Fruit fly (Drosophila melanogaster): Measurements from ENCODE around the gene CG18789.

Gene CG18789

DNA sequence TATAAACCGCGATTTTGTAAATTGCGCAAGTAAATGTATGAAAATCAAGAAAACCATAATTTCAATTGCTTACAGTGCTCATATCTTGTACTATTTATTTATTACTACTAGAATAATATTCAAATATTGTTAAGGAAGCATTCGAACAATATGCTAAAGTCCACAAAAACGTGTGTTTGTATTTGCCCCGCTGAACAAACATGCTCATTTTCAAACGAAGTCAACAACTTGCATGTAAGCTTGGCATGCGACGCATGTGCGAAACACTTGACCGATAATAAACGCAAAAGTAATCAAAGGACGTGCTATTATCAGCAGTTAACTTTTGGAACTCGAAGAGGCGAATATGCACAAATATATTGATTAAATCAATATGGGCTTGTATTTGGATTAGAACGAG lies 26.0 kb upstream of the CG18789 start (continued):
- TF ChIP-seq CG33213 (GFP tag; optimal IDR thresholded peaks at IDR 0.05) (peak; percentile 23), so (GFP tag; IDR thresholded peaks at IDR 0.05) (peak; percentile 7; the same call in 2 of the 3 replicates), mirr (GFP tag; optimal IDR thresholded peaks at IDR 0.05) (peak; percentile 27), gsb (GFP tag; IDR thresholded peaks at IDR 0.05) (no peak), chn (GFP tag; optimal IDR thresholded peaks at IDR 0.05) (no peak), sob (GFP tag; IDR thresholded peaks at IDR 0.05) (peak; percentile 60; the same call in 1 of the 2 replicates), Hr78 (GFP tag; optimal IDR thresholded peaks at IDR 0.05) (no peak), Abd-B (GFP tag; optimal IDR thresholded peaks at IDR 0.05) (no peak), pb (GFP tag; optimal IDR thresholded peaks at IDR 0.05) (no peak), CG3281 (GFP tag; optimal IDR thresholded peaks at IDR 0.05) (peak; percentile 80), Xbp1 (GFP tag; optimal IDR thresholded peaks at IDR 0.05) (no peak), Ada2b (GFP tag; IDR thresholded peaks at IDR 0.05) (peak; percentile 19; the same call in 1 of the 2 replicates), CG34422 (GFP tag; IDR thresholded peaks at IDR 0.05) (no peak), CG6175 (GFP tag; IDR thresholded peaks at IDR 0.05) (no peak), nerfin-2 (GFP tag; IDR thresholded peaks at IDR 0.05; ENCODE audit: partially characterized antibody) (no peak), PHDP (tag; optimal IDR thresholded peaks at IDR 0.05) (peak; percentile 91), Lpt (GFP tag; optimal IDR thresholded peaks at IDR 0.05) (no peak), ttk (GFP tag; IDR thresholded peaks at IDR 0.05) (no peak), fd3F (GFP tag; optimal IDR thresholded peaks at IDR 0.05) (peak; percentile 71), tin (GFP tag; optimal IDR thresholded peaks at IDR 0.05) (no peak), D (optimal IDR thresholded peaks at IDR 0.05) (no peak), D (GFP tag; optimal IDR thresholded peaks at IDR 0.05) (no peak), ham (GFP tag; IDR thresholded peaks at IDR 0.05) (no peak), aop (GFP tag; IDR thresholded peaks at IDR 0.05) (no peak), phol (tag; optimal IDR thresholded peaks at IDR 0.05) (no peak), Hsf (GFP tag; optimal IDR thresholded peaks at IDR 0.05) (peak; percentile 37), CG14050 (GFP tag; IDR thresholded peaks at IDR 0.05) (no peak), CTCF (GFP tag; optimal IDR thresholded peaks at IDR 0.05) (no peak), danr (GFP tag; IDR thresholded peaks at IDR 0.05) (no peak), gt (GFP tag; IDR thresholded peaks at IDR 0.05) (no peak), Stat92E (GFP tag; optimal IDR thresholded peaks at IDR 0.05) (no peak), CG2875 (GFP tag; optimal IDR thresholded peaks at IDR 0.05) (peak; percentile 88), dm (GFP tag; optimal IDR thresholded peaks at IDR 0.05) (no peak), bbx (GFP tag; IDR thresholded peaks at IDR 0.05; ENCODE audit: partially characterized antibody) (no peak), HmgD (GFP tag; optimal IDR thresholded peaks at IDR 0.05) (no peak), jing (GFP tag; optimal IDR thresholded peaks at IDR 0.05) (no peak), ci (GFP tag; IDR thresholded peaks at IDR 0.05) (peak; percentile 69; the same call in 1 of the 3 replicates), ara (GFP tag; IDR thresholded peaks at IDR 0.05) (peak; percentile 19; the same call in 1 of the 2 replicates), chinmo (GFP tag; IDR thresholded peaks at IDR 0.05; ENCODE audit: partially characterized antibody) (no peak), CG13624 (GFP tag; optimal IDR thresholded peaks at IDR 0.05) (no peak), twi (tag; optimal IDR thresholded peaks at IDR 0.05) (peak; percentile 19), CG11085 (GFP tag; IDR thresholded peaks at IDR 0.05) (no peak), pzg (GFP tag; optimal IDR thresholded peaks at IDR 0.05) (no peak), CG12071 (GFP tag; optimal IDR thresholded peaks at IDR 0.05) (peak; percentile 73), CG5245 (GFP tag; optimal IDR thresholded peaks at IDR 0.05) (no peak), D19B (GFP tag; optimal IDR thresholded peaks at IDR 0.05) (no peak), Bteb2 (GFP tag; optimal IDR thresholded peaks at IDR 0.05) (peak; percentile 33)
